Fruit fly (Drosophila melanogaster) whole organism, embryonic: ENCODE data around the gene Vti1a.

Experiments
- Ada2b ChIP-seq: fragments of 200-800 bp; sonication (Bioruptor generic); IDR thresholded peaks from 2 replicates; pipeline ENCODE4 v1.3.6; 2022; ENCODE audit warnings: missing biosample characterization, missing genetic modification characterization
- CG10274 ChIP-seq: fragments of 200-800 bp; sonication (Bioruptor generic); optimal IDR thresholded peaks from 3 replicates; lab custom pipeline; 2017; ENCODE audit warnings: missing biosample characterization, mild to moderate bottlenecking, missing genetic modification characterization
- CG12155 ChIP-seq: fragments of 200-800 bp; sonication (Bioruptor generic); optimal IDR thresholded peaks from 3 replicates; lab custom pipeline; 2016; ENCODE audit warnings: missing biosample characterization, missing genetic modification characterization
- CG14014 ChIP-seq: fragments of 200-800 bp; sonication (Bioruptor generic); IDR thresholded peaks from 2 replicates; pipeline ENCODE4 v1.3.6; 2022; ENCODE audit warnings: missing biosample characterization, missing genetic modification characterization
- CG2889 ChIP-seq: fragments of 200-800 bp; sonication (Bioruptor generic); IDR thresholded peaks from 3 replicates; pipeline ENCODE4 v1.3.6; 2022; ENCODE audit warnings: missing biosample characterization, missing genetic modification characterization
- CG31388 ChIP-seq: fragments of 200-800 bp; sonication (Bioruptor generic); optimal IDR thresholded peaks from 2 replicates; lab custom pipeline; 2016; ENCODE audit warnings: missing biosample characterization, missing genetic modification characterization
- CG32772 ChIP-seq: fragments of 200-800 bp; sonication (Bioruptor generic); IDR thresholded peaks from 2 replicates; pipeline ENCODE4 v1.3.6; 2022; ENCODE audit warnings: missing biosample characterization, missing genetic modification characterization
- CG4360 ChIP-seq: fragments of 200-800 bp; sonication (Bioruptor generic); IDR thresholded peaks from 2 replicates; pipeline ENCODE4 v1.3.6; 2022; ENCODE audit warnings: missing biosample characterization, missing genetic modification characterization
- CG6854 ChIP-seq: fragments of 200-800 bp; sonication (Bioruptor generic); optimal IDR thresholded peaks from 3 replicates; lab custom pipeline; 2017; ENCODE audit warnings: missing biosample characterization, mild to moderate bottlenecking, missing genetic modification characterization
- CG8089 ChIP-seq: fragments of 200-800 bp; sonication (Bioruptor generic); optimal IDR thresholded peaks from 3 replicates; lab custom pipeline; 2016; ENCODE audit warnings: missing biosample characterization, missing genetic modification characterization
- CoRest ChIP-seq: fragments of 200-800 bp; sonication (Bioruptor generic); optimal IDR thresholded peaks from 3 replicates; lab custom pipeline; 2018; ENCODE audit warnings: missing biosample characterization, mild to moderate bottlenecking, missing genetic modification characterization, moderate library complexity
- Drgx ChIP-seq: fragments of 200-800 bp; sonication (Bioruptor generic); IDR thresholded peaks from 2 replicates; pipeline ENCODE4 v1.3.6; 2022; ENCODE audit warnings: missing biosample characterization, missing genetic modification characterization
- Ets65A ChIP-seq: fragments of 200-800 bp; sonication (Bioruptor generic); peaks from one replicate; lab custom pipeline; 2016; ENCODE audit warnings: missing biosample characterization, missing genetic modification characterization
- Hr39 ChIP-seq: fragments of >200 bp; optimal IDR thresholded peaks from 2 replicates; lab custom pipeline; 2017
- Hr78 ChIP-seq, 2 experiments: fragments of 200-800 bp in 1 of 2; fragments of >200 bp in 1 of 2; sonication (Bioruptor generic) in 1 of 2; optimal IDR thresholded peaks; 2 replicates each; lab custom pipeline; 2017 to 2019; ENCODE audit warnings: missing biosample characterization in 2 of 2, missing genetic modification characterization in 2 of 2, mild to moderate bottlenecking in 1 of 2, moderate library complexity in 1 of 2
- Jarid2 ChIP-seq: fragments of 200-800 bp; sonication (Bioruptor generic); optimal IDR thresholded peaks from 3 replicates; lab custom pipeline; 2017; ENCODE audit warnings: mild to moderate bottlenecking, missing biosample characterization, missing genetic modification reagents, missing genetic modification characterization
- Mes4 ChIP-seq: fragments of 200-800 bp; sonication (Bioruptor generic); optimal IDR thresholded peaks from 2 replicates; lab custom pipeline; 2016; ENCODE audit warnings: missing biosample characterization, missing genetic modification characterization
- Nf-YC ChIP-seq: fragments of 200-800 bp; optimal IDR thresholded peaks from 3 replicates; lab custom pipeline; 2019; ENCODE audit warnings: missing biosample characterization, mild to moderate bottlenecking, missing genetic modification characterization, moderate library complexity
- PHDP ChIP-seq: fragments of 200-800 bp; sonication (Bioruptor generic); optimal IDR thresholded peaks from 3 replicates; lab custom pipeline; 2018; ENCODE audit warnings: missing biosample characterization, mild to moderate bottlenecking, missing genetic modification characterization, moderate library complexity
- Sin3A ChIP-seq: fragments of >200 bp; optimal IDR thresholded peaks from 2 replicates; lab custom pipeline; 2018
- Sox100B ChIP-seq: fragments of 200-800 bp; sonication (Bioruptor generic); optimal IDR thresholded peaks from 3 replicates; lab custom pipeline; 2018; ENCODE audit warnings: missing biosample characterization, mild to moderate bottlenecking, missing genetic modification characterization
- abd-A ChIP-seq: fragments of 200-800 bp; sonication (Bioruptor generic); optimal IDR thresholded peaks from 3 replicates; lab custom pipeline; 2019; ENCODE audit warnings: missing biosample characterization, mild to moderate bottlenecking, missing genetic modification characterization, moderate library complexity
- ara ChIP-seq: fragments of 200-800 bp; sonication (Bioruptor generic); IDR thresholded peaks from 2 replicates; pipeline ENCODE4 v1.3.6; 2022; ENCODE audit warnings: missing biosample characterization, missing genetic modification characterization
- btn ChIP-seq: fragments of 200-800 bp; sonication (Bioruptor generic); optimal IDR thresholded peaks from 2 replicates; lab custom pipeline; 2016; ENCODE audit warnings: missing biosample characterization, missing genetic modification characterization
- cad ChIP-seq: fragments of >200 bp; optimal IDR thresholded peaks from 2 replicates; lab custom pipeline; 2017; ENCODE audit warnings: missing biosample characterization, missing genetic modification characterization
- chm ChIP-seq: fragments of 200-800 bp; sonication (Bioruptor generic); IDR thresholded peaks from 2 replicates; pipeline ENCODE4 v1.3.6; 2022; ENCODE audit warnings: missing biosample characterization, missing genetic modification characterization
- corto ChIP-seq: fragments of 200-800 bp; sonication (Bioruptor generic); optimal IDR thresholded peaks from 2 replicates; lab custom pipeline; 2016; ENCODE audit warnings: missing biosample characterization, mild to moderate bottlenecking, missing genetic modification characterization, moderate library complexity
- fd3F ChIP-seq: fragments of 200-800 bp; sonication (Bioruptor generic); optimal IDR thresholded peaks from 2 replicates; lab custom pipeline; 2018; ENCODE audit warnings: missing biosample characterization, mild to moderate bottlenecking, missing genetic modification characterization, moderate library complexity
- gem ChIP-seq: fragments of 200-800 bp; sonication (Bioruptor generic); optimal IDR thresholded peaks from 2 replicates; lab custom pipeline; 2019; ENCODE audit warnings: missing biosample characterization, mild to moderate bottlenecking, missing genetic modification characterization, moderate library complexity
- grau ChIP-seq: fragments of 200-800 bp; optimal IDR thresholded peaks from 3 replicates; lab custom pipeline; 2019; ENCODE audit warnings: missing biosample characterization, mild to moderate bottlenecking, missing genetic modification characterization, moderate library complexity
- hkb ChIP-seq, 2 experiments: fragments of 200-800 bp in 1 of 2; fragments of >200 bp in 1 of 2; sonication (Bioruptor generic) in 1 of 2; IDR thresholded peaks in 1 of 2; optimal IDR thresholded peaks in 1 of 2; 2 replicates each; pipeline versions ENCODE4 v1.3.6 to Lab custom; 2017 to 2022; ENCODE audit warnings: missing biosample characterization in 1 of 2, missing genetic modification characterization in 1 of 2
- lbe ChIP-seq: fragments of 200-800 bp; sonication (Bioruptor generic); optimal IDR thresholded peaks from 2 replicates; lab custom pipeline; 2016; ENCODE audit warnings: missing biosample characterization, mild to moderate bottlenecking, missing genetic modification characterization
- nerfin-1 ChIP-seq: fragments of 200-800 bp; sonication (Bioruptor generic); optimal IDR thresholded peaks from 3 replicates; lab custom pipeline; 2019; ENCODE audit warnings: missing biosample characterization, mild to moderate bottlenecking, missing genetic modification characterization, moderate library complexity
- nom ChIP-seq: fragments of 200-800 bp; sonication (Bioruptor generic); optimal IDR thresholded peaks from 2 replicates; lab custom pipeline; 2017; ENCODE audit warnings: missing biosample characterization, missing genetic modification characterization, mild to moderate bottlenecking, moderate library complexity, missing genetic modification reagents
- psq ChIP-seq: fragments of 200-800 bp; sonication (Bioruptor generic); optimal IDR thresholded peaks from 2 replicates; lab custom pipeline; 2017; ENCODE audit warnings: missing biosample characterization, missing genetic modification characterization
- sens ChIP-seq: fragments of 200-800 bp; sonication (Bioruptor generic); peaks from one replicate; lab custom pipeline; 2016; ENCODE audit warnings: missing biosample characterization, missing genetic modification characterization
- sqz ChIP-seq: fragments of 200-800 bp; sonication (Bioruptor generic); optimal IDR thresholded peaks from 3 replicates; lab custom pipeline; 2018; ENCODE audit warnings: missing biosample characterization, mild to moderate bottlenecking, missing genetic modification characterization
- tna ChIP-seq: fragments of 200-800 bp; sonication (Bioruptor generic); IDR thresholded peaks from 2 replicates; pipeline ENCODE4 v1.3.6; 2022; ENCODE audit warnings: missing biosample characterization, missing genetic modification characterization; ENCODE audit not compliant: partially characterized antibody
- trh ChIP-seq: fragments of 200-800 bp; sonication (Bioruptor generic); optimal IDR thresholded peaks from 2 replicates; lab custom pipeline; 2016; ENCODE audit warnings: missing biosample characterization, missing genetic modification characterization
- wor ChIP-seq: fragments of 200-800 bp; sonication (Bioruptor generic); IDR thresholded peaks from 2 replicates; pipeline ENCODE4 v1.3.6; 2022; ENCODE audit warnings: missing biosample characterization, missing genetic modification characterization
- z ChIP-seq: fragments of 200-800 bp; sonication (Bioruptor generic); IDR thresholded peaks from 3 replicates; pipeline ENCODE4 v1.3.6; 2022; ENCODE audit warnings: missing biosample characterization, missing genetic modification characterization

Gene Vti1a

dm6 chr3L:732290-732954, 39.7 kb upstream of the Vti1a start (continued):
- TF ChIP-seq PHDP (tag; lab: Kevin White, UChicago) (no peak), CG14014 (no peak), CG31388 (GFP tag; lab: Kevin White, UChicago) (no peak), Sox100B (GFP tag; lab: Kevin White, UChicago) (no peak), Ada2b (no peak)

DNA sequence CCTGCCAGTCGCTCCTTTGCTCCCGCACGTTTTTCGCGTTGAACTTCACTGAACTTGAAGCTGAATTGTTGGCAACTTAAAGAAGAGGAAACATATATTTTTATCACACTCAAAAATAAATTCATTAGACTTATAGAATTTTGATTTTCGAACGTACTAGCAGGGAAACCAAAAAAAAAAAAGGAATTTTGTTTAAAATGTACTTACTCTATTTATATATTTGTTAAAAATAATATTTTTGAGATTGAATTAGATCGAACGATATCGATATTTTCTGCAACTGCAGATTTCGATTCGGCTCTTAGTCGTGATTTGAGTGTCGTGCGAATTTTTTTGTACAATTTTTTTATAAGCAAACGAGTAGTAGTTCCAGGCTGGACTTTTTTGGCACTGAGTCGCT, 38.8 kb upstream of the Vti1a start:
- TF ChIP-seq nerfin-1 (no peak), CG10274 (GFP tag; lab: Kevin White, UChicago) (no peak), Hr78 (GFP tag; optimal IDR thresholded peaks at IDR 0.05; lab: Kevin White, UChicago) (no peak), CG6854 (GFP tag; lab: Kevin White, UChicago) (no peak), gem (tag; lab: Kevin White, UChicago) (no peak), Jarid2 (GFP tag; lab: Kevin White, UChicago) (no peak), Nf-YC (tag; lab: Kevin White, UChicago) (no peak)

DNA sequence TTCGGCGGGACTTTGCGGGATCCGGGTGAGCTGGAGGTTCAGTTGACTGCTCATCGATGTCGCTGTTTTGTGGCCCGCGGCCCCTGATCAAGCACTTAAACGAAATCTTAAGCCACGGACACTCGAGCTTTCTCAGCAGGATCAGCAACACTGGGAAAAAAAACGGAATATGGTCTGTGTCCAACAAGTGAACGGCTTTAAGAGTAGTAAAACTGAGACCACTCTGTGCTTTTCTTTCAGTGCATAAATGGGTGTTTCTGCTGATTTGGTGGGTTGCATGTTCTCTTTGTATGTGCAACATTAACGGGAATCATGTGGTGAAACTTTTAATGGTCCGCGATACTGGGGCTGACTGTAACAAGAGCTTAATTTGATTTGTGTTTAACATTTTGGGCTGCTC, 36.6 kb upstream of the Vti1a start:
- TF ChIP-seq hkb (optimal IDR thresholded peaks at IDR 0.05; lab: Kevin White, UChicago): peak; percentile 8
- no peak for TF ChIP-seq hkb (GFP tag; IDR thresholded peaks at IDR 0.05; lab: Robert Waterston, UW)
- TF ChIP-seq Ada2b: no peak

DNA sequence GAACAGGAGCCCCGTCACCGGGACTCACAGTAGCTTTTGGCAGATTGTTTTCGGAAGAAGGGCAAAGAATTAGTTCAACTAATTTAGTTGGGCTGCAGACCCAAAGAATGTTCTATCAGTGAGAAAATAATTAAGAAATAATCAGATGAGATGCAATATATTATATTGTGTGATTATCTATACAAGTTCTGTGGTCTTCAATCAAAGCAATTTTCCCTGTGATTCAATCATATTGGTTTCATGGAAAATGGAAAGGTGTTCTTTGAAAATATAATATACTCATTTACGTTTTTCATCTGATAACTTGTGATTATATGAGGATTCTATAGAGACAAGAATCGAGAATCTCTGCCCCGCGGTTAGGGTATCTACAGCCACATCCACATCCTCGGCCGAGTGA, 35.9 kb upstream of the Vti1a start:
- peak; percentile 49 for TF ChIP-seq sens (GFP tag; lab: Kevin White, UChicago)
- TF ChIP-seq cad (GFP tag; lab: Kevin White, UChicago): no peak

dm6 chr3L:727874-728273, 35.2 kb upstream of the Vti1a start:
- peak; percentile 85 for TF ChIP-seq lbe
- TF ChIP-seq corto (GFP tag; lab: Kevin White, UChicago): peak; percentile 81
- no peak for TF ChIP-seq CG10274 (GFP tag; lab: Kevin White, UChicago)
- peak; percentile 70 for TF ChIP-seq Ets65A (GFP tag; lab: Kevin White, UChicago)
- no peak for TF ChIP-seq wor (GFP tag; lab: Robert Waterston, UW)

dm6 chr3L:727190-727589, 34.5 kb upstream of the Vti1a start:
- TF ChIP-seq CG32772 (GFP tag; lab: Robert Waterston, UW) (no peak), grau (tag; lab: Kevin White, UChicago) (peak; percentile 36), CG12155 (GFP tag; lab: Kevin White, UChicago) (no peak), btn (GFP tag; lab: Kevin White, UChicago) (no peak), z (GFP tag; lab: Robert Waterston, UW) (0 out of 3 replicates have a peak, but pooled peaks have one; percentile 29), Drgx (GFP tag; lab: Robert Waterston, UW) (no peak), chm (peak; percentile 34; the same call in 1 of the 2 replicates), ara (GFP tag; lab: Robert Waterston, UW) (0 out of 2 replicates have a peak, but pooled peaks have one; percentile 15), fd3F (no peak), abd-A (tag; lab: Kevin White, UChicago) (no peak), Hr39 (lab: Kevin White, UChicago) (no peak), CG4360 (no peak), Sin3A (no peak), trh (GFP tag; lab: Kevin White, UChicago) (no peak), Mes4 (no peak), sens (GFP tag; lab: Kevin White, UChicago) (peak; percentile 79), CoRest (no peak), psq (GFP tag; lab: Kevin White, UChicago) (no peak), tna (GFP tag; lab: Robert Waterston, UW) (no peak), CG2889 (no peak), nom (GFP tag; lab: Kevin White, UChicago) (no peak), sqz (no peak), CG8089 (GFP tag; lab: Kevin White, UChicago) (no peak)
